Fruit fly (Drosophila melanogaster): ENCODE data around the gene zetaCOP.

DNA sequence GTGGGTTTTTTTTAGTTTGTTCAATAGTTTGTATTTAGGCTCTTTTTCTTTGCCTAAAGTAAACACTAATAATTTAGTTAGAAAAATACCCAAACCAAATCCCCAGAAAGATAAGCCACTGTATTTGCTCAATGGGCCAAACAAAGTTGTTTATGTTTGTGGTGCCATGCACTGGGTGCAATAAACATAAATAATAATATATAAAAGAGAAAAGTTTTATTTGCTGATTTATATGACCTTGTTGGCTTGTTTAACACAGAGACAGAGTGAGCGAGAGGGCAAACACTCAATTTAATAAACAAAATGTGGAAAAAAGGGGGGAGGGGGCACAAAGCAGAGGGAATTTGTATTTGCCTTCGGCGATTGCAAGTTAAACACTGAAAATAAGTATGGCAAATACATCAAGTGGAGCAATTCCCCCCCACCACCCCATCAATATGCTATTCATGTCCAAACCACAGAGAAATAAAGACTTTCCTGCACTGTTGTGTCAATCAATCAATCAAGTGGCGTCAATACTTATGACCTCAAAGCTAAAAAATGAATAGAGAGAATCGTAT lies 32.8 kb downstream of the zetaCOP start:
- TF ChIP-seq N (GFP tag; optimal IDR thresholded peaks at IDR 0.05) (no peak), psq (GFP tag; optimal IDR thresholded peaks at IDR 0.05) (no peak), br (GFP tag; optimal IDR thresholded peaks at IDR 0.05) (no peak), dl (GFP tag; optimal IDR thresholded peaks at IDR 0.05; ENCODE audit: insufficient read depth in 1 of 2, partially characterized antibody in 2 of 2) (no peak)
